Worm (Caenorhabditis elegans) whole organism, L3 larva: ENCODE measurements around the gene gst-41.

ENCODE experiments used
- ZK546.5 ChIP-seq: sonication (generic microtip); optimal IDR thresholded peaks from 2 replicates; lab custom pipeline; 2017; ENCODE audit warnings: missing biosample characterization, missing genetic modification characterization
- aly-2 ChIP-seq: fragments of 150-350 bp; optimal IDR thresholded peaks from 2 replicates; lab custom pipeline; 2014; ENCODE audit warnings: missing biosample characterization, missing genetic modification characterization
- ama-1 ChIP-seq: fragments of 150-350 bp; optimal IDR thresholded peaks from 2 replicates; lab custom pipeline; 2018
- ceh-16 ChIP-seq: sonication (generic microtip); optimal IDR thresholded peaks from 2 replicates; lab custom pipeline; 2017; ENCODE audit warnings: missing biosample characterization, missing genetic modification characterization
- egl-27 ChIP-seq: sonication (generic microtip); optimal IDR thresholded peaks from 4 replicates; lab custom pipeline; 2017; ENCODE audit warnings: missing biosample characterization, missing genetic modification reagents, missing genetic modification characterization
- egl-5 ChIP-seq: fragments of 150-350 bp; optimal IDR thresholded peaks from 2 replicates; lab custom pipeline; 2017; ENCODE audit warnings: missing biosample characterization, missing genetic modification reagents, missing genetic modification characterization, inconsistent platforms
- elt-1 ChIP-seq: fragments of 150-350 bp; optimal IDR thresholded peaks from 2 replicates; lab custom pipeline; 2014; ENCODE audit warnings: missing biosample characterization, missing genetic modification characterization
- elt-2 ChIP-seq: sonication (generic microtip); optimal IDR thresholded peaks from 2 replicates; lab custom pipeline; 2016; ENCODE audit warnings: missing genetic modification reagents, mild to moderate bottlenecking, missing genetic modification characterization, missing compliant biosample characterization
- elt-3 ChIP-seq, 3 experiments: fragments of 150-350 bp in 1 of 3; sonication (generic microtip) in 2 of 3; optimal IDR thresholded peaks; 2 replicates in 2 of 3; 4 replicates in 1 of 3; lab custom pipeline; 2014 to 2017; ENCODE audit warnings: missing biosample characterization in 3 of 3, missing genetic modification characterization in 3 of 3
- eor-1 ChIP-seq, 2 experiments: fragments of 150-350 bp; optimal IDR thresholded peaks; 2 replicates each; lab custom pipeline; 2014 to 2018; ENCODE audit warnings: missing biosample characterization in 2 of 2, missing genetic modification characterization in 2 of 2
- fkh-10 ChIP-seq: sonication (generic microtip); optimal IDR thresholded peaks from 2 replicates; lab custom pipeline; 2017; ENCODE audit warnings: missing biosample characterization, missing genetic modification reagents, missing genetic modification characterization
- fos-1 ChIP-seq: fragments of 150-350 bp; optimal IDR thresholded peaks from 2 replicates; lab custom pipeline; 2014; ENCODE audit warnings: missing biosample characterization, missing genetic modification characterization
- hmg-11 ChIP-seq: sonication (generic microtip); optimal IDR thresholded peaks from 2 replicates; lab custom pipeline; 2016; ENCODE audit warnings: missing genetic modification characterization, missing compliant biosample characterization
- lin-15B ChIP-seq: fragments of 150-350 bp; optimal IDR thresholded peaks from 2 replicates; lab custom pipeline; 2014; ENCODE audit warnings: missing biosample characterization, missing genetic modification characterization
- lin-39 ChIP-seq: fragments of 150-350 bp; optimal IDR thresholded peaks from 2 replicates; lab custom pipeline; 2018; ENCODE audit warnings: missing biosample characterization, missing genetic modification reagents, missing genetic modification characterization
- mdl-1 ChIP-seq: fragments of 150-350 bp; optimal IDR thresholded peaks from 2 replicates; lab custom pipeline; 2014; ENCODE audit warnings: missing biosample characterization, missing genetic modification characterization
- mml-1 ChIP-seq: fragments of 150-350 bp; sonication (generic microtip); optimal IDR thresholded peaks from 3 replicates; lab custom pipeline; 2014; ENCODE audit warnings: missing biosample characterization, missing genetic modification characterization
- nfya-1 ChIP-seq: sonication (generic microtip); optimal IDR thresholded peaks from 2 replicates; lab custom pipeline; 2017; ENCODE audit warnings: missing genetic modification characterization, mild to moderate bottlenecking, missing compliant biosample characterization, antibody characterized with exemption, moderate library complexity; ENCODE audit not compliant: insufficient read depth
- nhr-11 ChIP-seq: fragments of 150-350 bp; optimal IDR thresholded peaks from 2 replicates; lab custom pipeline; 2014; ENCODE audit warnings: missing biosample characterization, missing genetic modification characterization
- nhr-12 ChIP-seq: fragments of 150-350 bp; optimal IDR thresholded peaks from 2 replicates; lab custom pipeline; 2014; ENCODE audit warnings: missing biosample characterization, missing genetic modification characterization
- nhr-23 ChIP-seq: fragments of 150-350 bp; optimal IDR thresholded peaks from 2 replicates; lab custom pipeline; 2014; ENCODE audit warnings: missing biosample characterization, missing genetic modification reagents, missing genetic modification characterization
- nhr-25 ChIP-seq: sonication (generic microtip); optimal IDR thresholded peaks from 2 replicates; lab custom pipeline; 2017; ENCODE audit warnings: missing biosample characterization, missing genetic modification characterization
- nhr-43 ChIP-seq: sonication (generic microtip); optimal IDR thresholded peaks from 2 replicates; lab custom pipeline; 2016; ENCODE audit warnings: mild to moderate bottlenecking, missing genetic modification characterization, missing compliant biosample characterization; ENCODE audit not compliant: poor library complexity, severe bottlenecking
- nhr-77 ChIP-seq: fragments of 150-350 bp; optimal IDR thresholded peaks from 2 replicates; lab custom pipeline; 2014; ENCODE audit warnings: missing biosample characterization, missing genetic modification characterization
- pha-4 ChIP-seq: fragments of 150-350 bp; optimal IDR thresholded peaks from 2 replicates; lab custom pipeline; 2014; ENCODE audit warnings: missing biosample characterization, missing genetic modification reagents, missing genetic modification characterization
- pqm-1 ChIP-seq: fragments of 150-350 bp; optimal IDR thresholded peaks from 2 replicates; lab custom pipeline; 2017; ENCODE audit warnings: missing biosample characterization, missing genetic modification characterization, inconsistent platforms
- skn-1 ChIP-seq: fragments of 150-350 bp; optimal IDR thresholded peaks from 2 replicates; lab custom pipeline; 2014; ENCODE audit warnings: missing biosample characterization, missing genetic modification characterization
- snpc-4 ChIP-seq: fragments of 150-350 bp; optimal IDR thresholded peaks from 2 replicates; lab custom pipeline; 2014; ENCODE audit warnings: missing biosample characterization, missing genetic modification characterization
- unc-39 ChIP-seq: sonication (generic microtip); optimal IDR thresholded peaks from 4 replicates; lab custom pipeline; 2017; ENCODE audit warnings: missing biosample characterization, missing genetic modification characterization
- unc-62 ChIP-seq: fragments of 150-350 bp; sonication (generic microtip); optimal IDR thresholded peaks from 4 replicates; lab custom pipeline; 2014; ENCODE audit warnings: missing biosample characterization, missing genetic modification reagents, missing genetic modification characterization
- zag-1 ChIP-seq: fragments of 150-350 bp; optimal IDR thresholded peaks from 2 replicates; lab custom pipeline; 2014; ENCODE audit warnings: missing biosample characterization, missing genetic modification characterization
- ztf-11 ChIP-seq: fragments of 150-350 bp; optimal IDR thresholded peaks from 2 replicates; lab custom pipeline; 2014; ENCODE audit warnings: missing biosample characterization, missing genetic modification characterization
- ztf-4 ChIP-seq: fragments of 150-350 bp; optimal IDR thresholded peaks from 2 replicates; lab custom pipeline; 2014; ENCODE audit warnings: missing biosample characterization, missing genetic modification characterization

The gst-41 gene

ce11 chrV:7436509-7436908 is 37.4 kb upstream of the gst-41 start:
- TF ChIP-seq nhr-43 (tag; lab: Kevin White, UChicago) (no peak), unc-62 (GFP tag; lab: Kevin White, UChicago) (no peak), zag-1 (no peak), pqm-1 (tag; lab: Kevin White, UChicago) (no peak), fkh-10 (GFP tag; lab: Kevin White, UChicago) (no peak), hmg-11 (no peak), egl-27 (tag; lab: Kevin White, UChicago) (no peak), aly-2 (no peak), mml-1 (no peak), ama-1 (lab: Kevin White, UChicago) (no peak)

- TF ChIP-seq nhr-23 (tag; lab: Kevin White, UChicago) (peak; percentile 70), eor-1 (tag; optimal IDR thresholded peaks at IDR 0.05; lab: Kevin White, UChicago) (no peak), pqm-1 (tag; lab: Kevin White, UChicago) (no peak), ZK546.5 (no peak), nhr-77 (tag; lab: Kevin White, UChicago) (no peak), nhr-43 (tag; lab: Kevin White, UChicago) (peak; percentile 46), aly-2 (no peak), nhr-25 (tag; lab: Kevin White, UChicago) (peak; percentile 14), hmg-11 (peak; percentile 11)
These were observed 36.5 kb upstream of the gst-41 start, which contains the start of the genes ddo-2 and F25E5.8 for ce11 chrV:7435376-7436204. TSS of gene ddo-2 (minus strand) at chrV:7435705. TSS of gene F25E5.8 (plus strand) at chrV:7435930.

ce11 chrV:7434805-7435363 is 35.8 kb upstream of the gst-41 start:
- TF ChIP-seq egl-27 (tag; lab: Kevin White, UChicago) (no peak), hmg-11 (peak; percentile 27), aly-2 (no peak), unc-39 (no peak), nhr-25 (tag; lab: Kevin White, UChicago) (no peak), elt-3 (tag; optimal IDR thresholded peaks at IDR 0.05; lab: Kevin White, UChicago) (no peak), unc-62 (GFP tag; lab: Kevin White, UChicago) (no peak), nhr-12 (tag; lab: Kevin White, UChicago) (no peak), fos-1 (tag; lab: Kevin White, UChicago) (no peak), pqm-1 (tag; lab: Kevin White, UChicago) (peak; percentile 91), ceh-16 (tag; lab: Kevin White, UChicago) (no peak), pha-4 (tag; lab: Kevin White, UChicago) (peak; percentile 60), skn-1 (tag; lab: Kevin White, UChicago) (peak; percentile 62), nhr-11 (tag; lab: Kevin White, UChicago) (no peak), snpc-4 (tag; lab: Kevin White, UChicago) (peak; percentile 21), lin-15B (tag; lab: Kevin White, UChicago) (peak; percentile 9), ZK546.5 (no peak), ztf-11 (tag; lab: Kevin White, UChicago) (no peak), nhr-23 (tag; lab: Kevin White, UChicago) (no peak), ama-1 (lab: Kevin White, UChicago) (peak; percentile 42), elt-1 (tag; lab: Kevin White, UChicago) (peak; percentile 4), elt-2 (tag; lab: Kevin White, UChicago) (peak; percentile 74), lin-39 (tag; lab: Kevin White, UChicago) (peak; percentile 51), nfya-1 (tag; lab: Kevin White, UChicago) (peak; percentile 50), mdl-1 (tag; lab: Kevin White, UChicago) (peak; percentile 76), fkh-10 (GFP tag; lab: Kevin White, UChicago) (peak; percentile 40), egl-5 (tag; lab: Kevin White, UChicago) (peak; percentile 69), ztf-4 (no peak)
